Worm (Caenorhabditis elegans) whole organism, L2 larva: Measurements from ENCODE around the gene Y73B6BL.289.

Source experiments
- R02D3.7 ChIP-seq: fragments of 150-350 bp; optimal IDR thresholded peaks from 2 replicates; lab custom pipeline; 2014; ENCODE audit warnings: missing biosample characterization, missing genetic modification characterization
- Y55F3AM.14 ChIP-seq: fragments of 200-800 bp; sonication (Bioruptor generic); optimal IDR thresholded peaks from 2 replicates; lab custom pipeline; 2018; ENCODE audit warnings: mild to moderate bottlenecking, missing genetic modification characterization, missing compliant biosample characterization
- alr-1 ChIP-seq: fragments of 150-350 bp; optimal IDR thresholded peaks from 2 replicates; lab custom pipeline; 2014; ENCODE audit warnings: missing biosample characterization, missing genetic modification characterization
- blmp-1 ChIP-seq: sonication (generic microtip); optimal IDR thresholded peaks from 2 replicates; lab custom pipeline; 2017; ENCODE audit warnings: missing genetic modification characterization, mild to moderate bottlenecking, missing compliant biosample characterization, antibody characterized with exemption, moderate library complexity; ENCODE audit not compliant: insufficient read depth
- ceh-16 ChIP-seq: fragments of 150-350 bp; optimal IDR thresholded peaks from 2 replicates; lab custom pipeline; 2014; ENCODE audit warnings: missing biosample characterization, missing genetic modification characterization
- ceh-82 ChIP-seq: fragments of 150-350 bp; optimal IDR thresholded peaks from 2 replicates; lab custom pipeline; 2014; ENCODE audit warnings: missing biosample characterization, missing genetic modification characterization
- crh-2 ChIP-seq: sonication (generic microtip); optimal IDR thresholded peaks from 2 replicates; lab custom pipeline; 2017; ENCODE audit warnings: missing biosample characterization, missing genetic modification characterization
- fos-1 ChIP-seq: fragments of 150-350 bp; optimal IDR thresholded peaks from 2 replicates; lab custom pipeline; 2014; ENCODE audit warnings: missing biosample characterization, missing genetic modification characterization
- lin-11 ChIP-seq: fragments of 150-350 bp; sonication (generic microtip); optimal IDR thresholded peaks from 2 replicates; lab custom pipeline; 2014; ENCODE audit warnings: missing biosample characterization, missing genetic modification characterization, inconsistent platforms, mixed read lengths
- nhr-10 ChIP-seq: sonication (generic microtip); optimal IDR thresholded peaks from 2 replicates; lab custom pipeline; 2017; ENCODE audit warnings: missing biosample characterization, missing genetic modification characterization
- nhr-12 ChIP-seq: fragments of 150-350 bp; optimal IDR thresholded peaks from 2 replicates; lab custom pipeline; 2014; ENCODE audit warnings: missing biosample characterization, missing genetic modification characterization
- nhr-129 ChIP-seq: fragments of 150-350 bp; optimal IDR thresholded peaks from 2 replicates; lab custom pipeline; 2014; ENCODE audit warnings: missing biosample characterization, missing genetic modification characterization
- nhr-21 ChIP-seq: fragments of 150-350 bp; optimal IDR thresholded peaks from 2 replicates; lab custom pipeline; 2014; ENCODE audit warnings: missing biosample characterization, missing genetic modification characterization
- nhr-23 ChIP-seq: fragments of 150-350 bp; optimal IDR thresholded peaks from 2 replicates; lab custom pipeline; 2014; ENCODE audit warnings: missing biosample characterization, missing genetic modification reagents, missing genetic modification characterization
- nhr-237 ChIP-seq: fragments of 150-350 bp; optimal IDR thresholded peaks from 2 replicates; lab custom pipeline; 2014; ENCODE audit warnings: missing biosample characterization, missing genetic modification characterization
- nhr-25 ChIP-seq: fragments of 150-350 bp; sonication (generic microtip); optimal IDR thresholded peaks from 3 replicates; lab custom pipeline; 2014; ENCODE audit warnings: missing biosample characterization, missing genetic modification characterization
- nhr-6 ChIP-seq: fragments of 150-350 bp; optimal IDR thresholded peaks from 2 replicates; lab custom pipeline; 2014; ENCODE audit warnings: missing biosample characterization, missing genetic modification characterization
- peb-1 ChIP-seq: fragments of 150-350 bp; optimal IDR thresholded peaks from 2 replicates; lab custom pipeline; 2014; ENCODE audit warnings: missing biosample characterization, missing genetic modification characterization
- sem-4 ChIP-seq: fragments of 150-350 bp; optimal IDR thresholded peaks from 2 replicates; lab custom pipeline; 2014; ENCODE audit warnings: missing biosample characterization, missing genetic modification reagents, missing genetic modification characterization
- skn-1 ChIP-seq: sonication (generic microtip); optimal IDR thresholded peaks from 2 replicates; lab custom pipeline; 2017; ENCODE audit warnings: missing biosample characterization, missing genetic modification characterization
- sma-3 ChIP-seq: sonication (generic microtip); optimal IDR thresholded peaks from 2 replicates; lab custom pipeline; 2016; ENCODE audit warnings: missing genetic modification reagents, missing genetic modification characterization, missing compliant biosample characterization
- sma-9 ChIP-seq, 2 experiments: fragments of 150-350 bp in 1 of 2; sonication (generic microtip) in 1 of 2; optimal IDR thresholded peaks; 2 replicates each; lab custom pipeline; 2014 to 2016; ENCODE audit warnings: missing genetic modification characterization in 2 of 2, mild to moderate bottlenecking in 1 of 2, missing biosample characterization in 1 of 2, missing compliant biosample characterization in 1 of 2, missing genetic modification reagents in 1 of 2, moderate library complexity in 1 of 2
- snpc-4 ChIP-seq: fragments of 150-350 bp; optimal IDR thresholded peaks from 2 replicates; lab custom pipeline; 2014; ENCODE audit warnings: missing biosample characterization, missing genetic modification characterization
- unc-55 ChIP-seq: fragments of 150-350 bp; sonication (generic microtip); optimal IDR thresholded peaks from 3 replicates; lab custom pipeline; 2014; ENCODE audit warnings: missing biosample characterization, missing genetic modification reagents, missing genetic modification characterization
- unc-62 ChIP-seq: fragments of 150-350 bp; optimal IDR thresholded peaks from 2 replicates; lab custom pipeline; 2014; ENCODE audit warnings: missing biosample characterization, missing genetic modification reagents, missing genetic modification characterization
- zag-1 ChIP-seq: fragments of 150-350 bp; optimal IDR thresholded peaks from 2 replicates; lab custom pipeline; 2014; ENCODE audit warnings: missing biosample characterization, missing genetic modification characterization
- ztf-1 ChIP-seq: fragments of 200-800 bp; sonication (Bioruptor generic); conservative IDR thresholded peaks from 2 replicates; pipeline ENCODE4 v1.3.6; 2022; ENCODE audit warnings: missing genetic modification characterization, missing compliant biosample characterization
- ztf-11 ChIP-seq: sonication (generic microtip); optimal IDR thresholded peaks from 2 replicates; lab custom pipeline; 2017; ENCODE audit warnings: missing biosample characterization, missing genetic modification characterization

The Y73B6BL.289 gene

DNA sequence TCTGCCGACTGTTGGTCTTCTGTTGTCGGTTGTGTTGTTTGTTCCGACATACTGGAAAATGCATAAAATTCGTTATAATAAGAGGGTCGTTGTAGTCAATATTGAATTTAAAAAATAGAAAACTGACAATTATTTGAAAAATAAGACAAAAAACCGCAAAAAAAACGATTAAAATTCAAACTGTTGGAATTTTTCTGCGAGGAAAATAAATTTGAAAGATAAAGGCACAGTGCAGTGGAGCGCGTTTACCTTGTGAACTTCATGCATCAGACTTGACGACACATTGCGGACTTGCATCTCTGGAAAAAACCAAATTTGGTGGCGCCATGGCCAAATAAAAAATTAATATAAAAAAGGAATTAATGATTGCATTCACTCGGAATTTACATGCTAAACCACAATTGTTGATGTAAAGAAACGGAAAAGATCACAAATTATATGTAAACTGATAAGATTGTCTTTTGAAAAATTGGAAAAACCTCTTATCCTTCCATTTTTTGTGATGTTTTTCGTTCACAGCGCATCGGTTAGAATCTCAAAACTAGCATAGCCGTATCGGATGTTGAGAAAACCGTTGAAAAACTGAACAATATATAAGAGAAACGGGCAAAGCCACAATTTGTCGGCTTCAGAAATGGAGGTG, 29.3 kb downstream of the Y73B6BL.289 start, which contains the start of the genes hrpf-2 and bli-6 (continued):
- TF ChIP-seq snpc-4 (tag; lab: Kevin White, UChicago) (peak; percentile 50), ztf-11 (no peak), nhr-23 (no peak), Y55F3AM.14 (GFP tag; lab: Kevin White, UChicago) (no peak), sma-9 (GFP tag; optimal IDR thresholded peaks at IDR 0.05; lab: Kevin White, UChicago) (peak; percentile 64), sma-9 (tag; optimal IDR thresholded peaks at IDR 0.05; lab: Kevin White, UChicago) (no peak), nhr-6 (tag; lab: Kevin White, UChicago) (peak; percentile 27), nhr-129 (tag; lab: Kevin White, UChicago) (peak; percentile 72), unc-62 (GFP tag; lab: Kevin White, UChicago) (no peak), ceh-16 (tag; lab: Kevin White, UChicago) (no peak)

ce11 chrIV:6377335-6378069, 30.2 kb downstream of the Y73B6BL.289 start:
- TF ChIP-seq nhr-25 (no peak), ztf-1 (0 out of 2 replicates have a peak, but pooled peaks have one; percentile 87)

ce11 chrIV:6378398-6378797, 31.1 kb downstream of the Y73B6BL.289 start:
- TF ChIP-seq ztf-11 (no peak), fos-1 (tag; lab: Kevin White, UChicago) (no peak), alr-1 (no peak), lin-11 (tag; lab: Kevin White, UChicago) (no peak), sem-4 (tag; lab: Kevin White, UChicago) (no peak), crh-2 (tag; lab: Kevin White, UChicago) (no peak)
- TF ChIP-seq, all 48 proteins: peak for 0

DNA sequence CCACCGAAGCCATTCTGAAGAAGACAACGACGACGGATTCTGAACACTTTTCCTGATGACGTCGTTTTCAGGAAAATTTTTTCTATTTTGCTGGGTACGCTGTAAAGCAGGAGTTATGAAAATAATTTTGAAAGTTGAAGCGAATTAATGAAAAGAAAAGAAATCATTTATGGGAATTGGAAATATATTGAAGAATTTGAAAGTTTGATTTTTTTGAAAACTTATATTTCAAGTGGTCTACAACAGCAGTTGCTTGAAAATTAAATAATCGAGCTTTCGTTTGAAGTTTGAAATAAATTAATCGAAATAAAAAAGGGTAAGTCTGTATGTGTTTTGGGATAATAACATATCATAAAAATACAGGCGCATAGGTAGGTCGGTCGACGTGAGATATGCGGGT, 36.7 kb downstream of the Y73B6BL.289 start, which contains the start of gene shl-1:
Gene shl-1 (minus strand): TSS at position 101 of the 400 bp plus-strand sequence.
- TF ChIP-seq zag-1 (tag; lab: Kevin White, UChicago) (no peak), sma-9 (GFP tag; optimal IDR thresholded peaks at IDR 0.05; lab: Kevin White, UChicago) (no peak), sma-9 (tag; optimal IDR thresholded peaks at IDR 0.05; lab: Kevin White, UChicago) (no peak), ceh-82 (tag; lab: Kevin White, UChicago) (no peak), nhr-10 (tag; lab: Kevin White, UChicago) (no peak), nhr-21 (tag; lab: Kevin White, UChicago) (no peak), nhr-237 (tag; lab: Kevin White, UChicago) (no peak), R02D3.7 (no peak), blmp-1 (no peak), unc-62 (GFP tag; lab: Kevin White, UChicago) (no peak), nhr-129 (tag; lab: Kevin White, UChicago) (no peak), Y55F3AM.14 (GFP tag; lab: Kevin White, UChicago) (no peak), nhr-12 (tag; lab: Kevin White, UChicago) (no peak), nhr-6 (tag; lab: Kevin White, UChicago) (no peak), sma-3 (GFP tag; lab: Kevin White, UChicago) (no peak)

- TF ChIP-seq skn-1 (tag; lab: Kevin White, UChicago), result no peak
- no peak for TF ChIP-seq sma-3 (GFP tag; lab: Kevin White, UChicago)
- no peak for TF ChIP-seq peb-1 (tag; lab: Kevin White, UChicago)
- no peak for TF ChIP-seq nhr-10 (tag; lab: Kevin White, UChicago)
- TF ChIP-seq, all 48 proteins: peak for 0
Measured at ce11 chrIV:6385010-6385409, 37.7 kb downstream of the Y73B6BL.289 start.

DNA sequence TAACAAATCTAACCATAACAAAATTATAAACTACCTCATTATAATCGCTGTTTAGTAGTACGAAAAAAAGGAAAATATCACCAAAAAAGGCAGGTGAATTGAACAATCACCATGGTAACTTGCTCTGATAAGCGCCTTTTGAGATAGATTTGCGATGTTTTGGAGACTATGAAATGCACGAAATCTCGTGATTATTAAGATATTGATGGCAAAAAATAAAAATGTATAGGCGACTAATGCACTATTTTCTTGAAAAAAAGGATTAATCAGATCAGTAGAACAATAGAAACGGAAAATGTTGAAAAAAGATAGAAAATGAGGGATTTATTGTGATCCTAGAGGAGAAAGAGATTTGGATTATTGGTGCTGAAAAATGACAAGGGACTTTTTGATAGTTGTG, 41.2 kb downstream of the Y73B6BL.289 start:
- TF ChIP-seq unc-55 (GFP tag; lab: Kevin White, UChicago) (no peak), nhr-21 (tag; lab: Kevin White, UChicago) (no peak), skn-1 (tag; lab: Kevin White, UChicago) (no peak)
